Fruit fly (Drosophila melanogaster) whole organism, pupa: Measurements from ENCODE around the gene His3.3A.

Experiments used
- CG10348 ChIP-seq: fragments of 200-800 bp; sonication (Bioruptor generic); IDR thresholded peaks from 2 replicates; pipeline ENCODE4 v1.3.6; 2022; ENCODE audit warnings: missing biosample characterization, missing genetic modification characterization
- CG12605 ChIP-seq: fragments of 200-800 bp; sonication (Bioruptor generic); IDR thresholded peaks from 2 replicates; pipeline ENCODE4 v1.3.6; 2022; ENCODE audit warnings: missing biosample characterization, missing genetic modification characterization
- CG13204 ChIP-seq: fragments of 200-800 bp; sonication (Bioruptor generic); optimal IDR thresholded peaks from 2 replicates; lab custom pipeline; 2018; ENCODE audit warnings: missing biosample characterization, mild to moderate bottlenecking, missing genetic modification characterization, moderate library complexity
- CG14655 ChIP-seq: fragments of 200-800 bp; sonication (Bioruptor generic); optimal IDR thresholded peaks from 3 replicates; lab custom pipeline; 2017; ENCODE audit warnings: mild to moderate bottlenecking, missing biosample characterization, missing genetic modification reagents, missing genetic modification characterization
- CG15710 ChIP-seq: fragments of 200-800 bp; sonication (Bioruptor generic); optimal IDR thresholded peaks from 2 replicates; lab custom pipeline; 2018; ENCODE audit warnings: missing biosample characterization, mild to moderate bottlenecking, missing genetic modification characterization, moderate library complexity
- CG17806 ChIP-seq: fragments of 200-800 bp; sonication (Bioruptor generic); optimal IDR thresholded peaks from 2 replicates; lab custom pipeline; 2018; ENCODE audit warnings: missing biosample characterization, mild to moderate bottlenecking, missing genetic modification characterization, moderate library complexity
- CG32121 ChIP-seq: fragments of 200-800 bp; sonication (Bioruptor generic); IDR thresholded peaks from 2 replicates; pipeline ENCODE4 v1.3.6; 2022; ENCODE audit warnings: missing biosample characterization, missing genetic modification characterization
- CG34367 ChIP-seq: fragments of 200-800 bp; sonication (Bioruptor generic); optimal IDR thresholded peaks from 2 replicates; lab custom pipeline; 2018; ENCODE audit warnings: missing biosample characterization, mild to moderate bottlenecking, missing genetic modification characterization
- CG4496 ChIP-seq: fragments of 200-800 bp; sonication (Bioruptor generic); IDR thresholded peaks from 3 replicates; pipeline ENCODE4 v1.3.6; 2022; ENCODE audit warnings: missing biosample characterization, missing genetic modification characterization
- CG8159 ChIP-seq: fragments of 200-800 bp; sonication (Bioruptor generic); optimal IDR thresholded peaks from 3 replicates; lab custom pipeline; 2018; ENCODE audit warnings: missing biosample characterization, mild to moderate bottlenecking, missing genetic modification characterization, moderate library complexity
- CG8301 ChIP-seq: fragments of 200-800 bp; sonication (Bioruptor generic); optimal IDR thresholded peaks from 2 replicates; lab custom pipeline; 2018; ENCODE audit warnings: missing biosample characterization, mild to moderate bottlenecking, missing genetic modification characterization
- CG9948 ChIP-seq: fragments of 200-800 bp; sonication (Bioruptor generic); optimal IDR thresholded peaks from 2 replicates; lab custom pipeline; 2018; ENCODE audit warnings: missing biosample characterization, mild to moderate bottlenecking, missing genetic modification characterization, moderate library complexity
- D1 ChIP-seq: fragments of 200-800 bp; sonication (Bioruptor generic); optimal IDR thresholded peaks from 2 replicates; lab custom pipeline; 2018; ENCODE audit warnings: missing biosample characterization, mild to moderate bottlenecking, missing genetic modification characterization, moderate library complexity
- EcR ChIP-seq: fragments of 200-800 bp; sonication (Bioruptor generic); optimal IDR thresholded peaks from 3 replicates; lab custom pipeline; 2019; ENCODE audit warnings: missing biosample characterization, missing genetic modification characterization, mild to moderate bottlenecking, moderate library complexity, missing genetic modification reagents
- Ets98B ChIP-seq: fragments of 200-800 bp; sonication (Bioruptor generic); IDR thresholded peaks from 2 replicates; pipeline ENCODE4 v1.3.6; 2022; ENCODE audit warnings: missing biosample characterization, missing genetic modification characterization
- Pif1A ChIP-seq: fragments of 200-800 bp; sonication (Bioruptor generic); optimal IDR thresholded peaks from 3 replicates; lab custom pipeline; 2016; ENCODE audit warnings: missing biosample characterization, missing genetic modification characterization
- Pif1B ChIP-seq: fragments of 200-800 bp; sonication (Bioruptor generic); optimal IDR thresholded peaks from 3 replicates; lab custom pipeline; 2016; ENCODE audit warnings: missing biosample characterization, missing genetic modification characterization
- Snoo ChIP-seq: fragments of 200-800 bp; sonication (Bioruptor generic); optimal IDR thresholded peaks from 3 replicates; lab custom pipeline; 2017; ENCODE audit warnings: missing biosample characterization, mild to moderate bottlenecking, missing genetic modification characterization, inconsistent platforms
- fd96Ca ChIP-seq: fragments of 200-800 bp; sonication (Bioruptor generic); IDR thresholded peaks from 3 replicates; pipeline ENCODE4 v1.3.6; 2022; ENCODE audit warnings: missing biosample characterization, missing genetic modification characterization
- gl ChIP-seq: fragments of 200-800 bp; sonication (Bioruptor generic); optimal IDR thresholded peaks from 2 replicates; lab custom pipeline; 2018; ENCODE audit warnings: missing biosample characterization, mild to moderate bottlenecking, missing genetic modification characterization
- rn ChIP-seq: fragments of 200-800 bp; sonication (Bioruptor generic); IDR thresholded peaks from 2 replicates; pipeline ENCODE4 v1.3.6; 2022; ENCODE audit warnings: missing biosample characterization, missing genetic modification characterization

His3.3A gene

DNA sequence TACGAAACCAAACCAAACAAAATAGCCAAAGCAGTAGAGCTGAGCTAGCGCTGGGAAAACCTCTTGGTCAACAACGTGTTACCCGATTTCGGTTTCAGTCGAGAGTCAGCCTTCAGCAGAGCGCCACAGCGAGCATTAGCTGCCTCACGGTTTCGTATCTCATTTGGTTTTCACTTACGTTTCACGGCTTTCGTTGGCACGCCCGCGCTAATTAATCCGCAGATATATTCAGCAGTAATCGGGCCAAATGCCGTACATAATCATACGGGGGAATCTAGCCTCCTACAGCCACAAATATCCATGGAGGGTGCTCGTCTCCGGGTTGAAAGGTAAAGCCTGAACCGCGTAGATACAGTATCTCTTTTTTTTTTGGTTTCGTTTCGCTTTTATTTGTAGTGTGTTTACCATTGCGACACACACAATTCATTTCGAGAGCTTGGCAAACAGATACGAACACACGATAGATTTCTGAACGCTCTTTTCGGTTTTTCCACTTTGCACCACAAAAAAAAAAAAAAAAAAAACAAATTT is 10.4 kb upstream of the His3.3A start, which contains the start of gene CG31650:
CG31650 (minus strand) TSS at position 352 of the 531 bp plus-strand sequence.
- TF ChIP-seq CG4496 (0 out of 3 replicates have a peak, but pooled peaks have one; percentile 33), CG9948 (tag; lab: Kevin White, UChicago) (no peak), Ets98B (GFP tag; lab: Robert Waterston, UW) (no peak), CG8159 (no peak)

DNA sequence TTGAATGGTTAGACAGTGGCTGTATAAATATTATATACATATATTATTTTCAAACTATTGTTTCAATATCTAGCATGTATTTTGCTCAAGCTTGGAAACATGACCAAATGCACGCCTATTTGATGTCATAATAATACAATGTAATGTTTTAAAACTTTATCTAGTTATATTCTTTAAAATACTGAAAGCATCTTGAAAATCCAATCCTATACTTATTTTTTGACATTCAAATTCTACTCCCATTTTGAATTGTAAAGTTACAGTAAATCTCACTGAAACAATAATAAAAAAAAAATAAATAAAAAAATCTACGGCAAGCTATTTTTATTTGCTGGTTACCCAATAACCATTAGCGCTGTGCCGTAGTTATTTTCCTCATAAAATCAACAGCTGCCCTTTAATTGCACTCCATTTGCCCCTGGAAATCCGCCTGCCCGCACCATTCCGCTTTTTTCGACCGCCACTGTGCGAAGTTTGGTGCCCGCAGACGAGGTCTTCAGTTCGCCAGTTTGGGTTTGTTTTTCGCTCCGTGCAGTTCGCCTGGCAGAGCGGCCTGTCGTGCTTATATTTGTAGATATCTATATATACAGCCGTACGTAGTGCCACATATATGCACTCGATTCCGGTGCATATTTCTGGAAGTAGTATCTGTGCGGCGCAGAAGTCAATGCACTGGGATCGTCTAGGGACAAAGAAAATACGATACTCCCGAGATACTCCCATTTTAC is 9.8 kb upstream of the His3.3A start:
- TF ChIP-seq D1 (no peak), fd96Ca (GFP tag; lab: Robert Waterston, UW) (peak; percentile 69; the same call in 2 of the 3 replicates), Snoo (tag; lab: Kevin White, UChicago) (peak; percentile 42), CG9948 (tag; lab: Kevin White, UChicago) (peak; percentile 9), rn (GFP tag; lab: Robert Waterston, UW) (no peak), CG8301 (tag; lab: Kevin White, UChicago) (peak; percentile 23), CG8159 (peak; percentile 0), Pif1A (GFP tag; lab: Kevin White, UChicago) (peak; percentile 52), CG17806 (tag; lab: Kevin White, UChicago) (peak; percentile 3), EcR (GFP tag; lab: Kevin White, UChicago) (peak; percentile 97), CG32121 (GFP tag; lab: Robert Waterston, UW) (peak; percentile 41; the same call in 1 of the 2 replicates), gl (tag; lab: Kevin White, UChicago) (no peak), CG34367 (tag; lab: Kevin White, UChicago) (peak; percentile 5), CG4496 (peak; percentile 53), CG14655 (GFP tag; lab: Kevin White, UChicago) (peak; percentile 57), Pif1B (GFP tag; lab: Kevin White, UChicago) (peak; percentile 57), CG13204 (GFP tag; lab: Kevin White, UChicago) (peak; percentile 25), CG12605 (GFP tag; lab: Robert Waterston, UW) (0 out of 2 replicates have a peak, but pooled peaks have one; percentile 25), Ets98B (GFP tag; lab: Robert Waterston, UW) (peak; percentile 55), CG10348 (GFP tag; lab: Robert Waterston, UW) (peak; percentile 25; the same call in 1 of the 2 replicates), CG15710 (peak; percentile 10)
- TF ChIP-seq, all 21 proteins: peak for 18

DNA sequence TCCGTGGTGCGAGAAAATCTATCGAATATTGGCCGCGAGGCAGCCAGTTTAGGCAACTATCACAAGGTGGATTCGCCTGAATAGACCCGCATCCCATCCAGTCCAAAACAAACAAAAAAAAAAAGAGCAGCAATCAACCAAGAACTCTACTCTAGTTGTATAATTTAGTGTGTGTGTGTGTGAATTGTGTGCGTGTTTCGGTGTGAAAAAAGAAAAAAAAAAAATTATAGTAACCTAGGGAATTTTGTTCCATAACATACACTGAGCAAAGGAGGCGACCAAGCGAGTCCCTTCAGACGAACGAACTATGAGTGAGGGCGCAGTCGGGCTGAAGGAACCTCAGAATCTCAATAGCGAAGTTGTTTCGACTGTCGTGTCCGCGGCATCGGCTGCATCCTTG is 8.6 kb upstream of the His3.3A start:
- TF ChIP-seq D1 (no peak), gl (tag; lab: Kevin White, UChicago) (no peak), CG12605 (GFP tag; lab: Robert Waterston, UW) (no peak), CG15710 (no peak), Pif1B (GFP tag; lab: Kevin White, UChicago) (no peak), rn (GFP tag; lab: Robert Waterston, UW) (no peak), CG32121 (GFP tag; lab: Robert Waterston, UW) (no peak), fd96Ca (GFP tag; lab: Robert Waterston, UW) (no peak), EcR (GFP tag; lab: Kevin White, UChicago) (no peak)

DNA sequence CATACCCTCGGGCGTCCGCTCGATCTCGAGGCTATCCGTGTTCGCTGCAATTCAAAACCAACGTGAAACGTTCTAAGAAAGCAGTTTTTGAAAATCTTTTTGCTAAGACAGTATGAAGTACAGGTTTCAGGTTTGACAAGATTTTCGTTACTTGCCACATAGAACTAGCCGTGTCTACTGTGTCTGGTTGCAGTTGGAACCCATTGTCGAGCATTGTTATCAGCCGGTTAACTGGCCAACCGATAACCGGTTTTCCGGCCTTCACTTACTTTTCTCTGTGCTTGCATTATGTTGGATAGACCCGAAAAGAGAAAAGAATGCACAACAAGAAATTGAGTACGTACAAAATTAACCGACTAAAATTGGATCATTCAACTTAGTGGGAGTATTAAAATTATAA is 4.9 kb upstream of the His3.3A start:
- TF ChIP-seq CG4496 (peak; percentile 50; the same call in 1 of the 3 replicates), EcR (GFP tag; lab: Kevin White, UChicago) (peak; percentile 51), CG15710 (no peak), CG8301 (tag; lab: Kevin White, UChicago) (peak; percentile 23), Pif1B (GFP tag; lab: Kevin White, UChicago) (peak; percentile 14)

DNA sequence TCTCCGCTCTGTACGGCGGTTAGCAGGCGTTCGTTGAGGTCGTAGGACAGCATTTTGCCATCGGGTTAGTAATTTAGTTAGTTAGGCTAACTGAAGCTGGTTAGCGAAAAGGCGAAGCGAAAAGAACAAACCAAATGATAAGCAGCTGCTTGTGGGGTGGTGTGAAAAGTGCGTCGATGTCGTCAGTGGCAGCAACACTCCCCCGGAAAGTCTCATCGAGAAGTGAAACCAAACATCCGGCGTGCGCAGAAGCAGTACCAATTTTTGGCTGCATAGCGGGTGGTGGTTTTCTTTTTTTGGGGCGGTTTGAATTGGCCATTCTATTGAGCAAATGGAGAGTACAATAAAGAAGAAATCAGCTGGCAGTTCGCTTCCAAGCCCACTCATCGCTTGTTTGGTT is 4.0 kb upstream of the His3.3A start, which contains the start of gene CG9121:
CG9121 (minus strand) TSS at position 238 of the 400 bp plus-strand sequence.
- TF ChIP-seq CG12605 (GFP tag; lab: Robert Waterston, UW) = no peak
- TF ChIP-seq gl (tag; lab: Kevin White, UChicago) = no peak
- no peak for TF ChIP-seq CG17806 (tag; lab: Kevin White, UChicago)
- TF ChIP-seq CG34367 (tag; lab: Kevin White, UChicago) = no peak
- TF ChIP-seq Snoo (tag; lab: Kevin White, UChicago) = no peak
- no peak for TF ChIP-seq Ets98B (GFP tag; lab: Robert Waterston, UW)
- TF ChIP-seq CG9948 (tag; lab: Kevin White, UChicago) = no peak
- no peak for TF ChIP-seq D1
- no peak for TF ChIP-seq rn (GFP tag; lab: Robert Waterston, UW)
- no peak for TF ChIP-seq EcR (GFP tag; lab: Kevin White, UChicago)
- no peak for TF ChIP-seq CG4496
- TF ChIP-seq CG8159 = no peak
- no peak for TF ChIP-seq Pif1A (GFP tag; lab: Kevin White, UChicago)
- no peak for TF ChIP-seq CG13204 (GFP tag; lab: Kevin White, UChicago)
- TF ChIP-seq CG32121 (GFP tag; lab: Robert Waterston, UW) = no peak
- no peak for TF ChIP-seq CG8301 (tag; lab: Kevin White, UChicago)
